Worm (Caenorhabditis elegans): ENCODE data around the gene cyp-35B3.
A peak's percentile ranks its signal among the peaks of the same experiment; 100 is the strongest.

The cyp-35B3 gene

DNA sequence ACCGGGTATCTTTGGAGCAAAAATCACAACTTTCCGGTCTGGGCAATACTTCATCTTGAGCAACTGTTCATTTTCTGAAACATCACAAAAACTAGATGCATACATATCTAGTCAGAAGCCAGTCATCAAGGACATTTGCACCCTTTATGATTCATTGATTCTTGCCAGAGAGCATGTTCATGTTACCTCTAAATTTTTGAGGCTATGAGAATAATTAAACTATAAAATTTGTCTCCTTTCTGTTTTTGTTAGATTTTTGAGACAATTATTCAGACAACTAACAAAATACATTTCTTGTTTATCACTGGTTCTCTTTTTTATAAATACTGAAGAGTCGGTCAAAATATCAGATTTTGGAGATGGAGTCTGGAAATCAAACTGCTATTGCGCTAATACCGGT, 28.7 kb upstream of the cyp-35B3 start, which contains the start of gene srx-67:
Gene srx-67 (plus strand): TSS at position 301 of the 400 bp plus-strand sequence.
- TF ChIP-seq Y53G8AR.9 (GFP tag; conservative IDR thresholded peaks at IDR 0.05) (no peak), egl-44 (GFP tag; IDR thresholded peaks at IDR 0.05) (no peak), C17E4.6 (GFP tag; IDR thresholded peaks at IDR 0.05) (no peak), ceh-27 (GFP tag; optimal IDR thresholded peaks at IDR 0.05) (no peak), sdz-38 (tag; optimal IDR thresholded peaks at IDR 0.05) (no peak)

DNA sequence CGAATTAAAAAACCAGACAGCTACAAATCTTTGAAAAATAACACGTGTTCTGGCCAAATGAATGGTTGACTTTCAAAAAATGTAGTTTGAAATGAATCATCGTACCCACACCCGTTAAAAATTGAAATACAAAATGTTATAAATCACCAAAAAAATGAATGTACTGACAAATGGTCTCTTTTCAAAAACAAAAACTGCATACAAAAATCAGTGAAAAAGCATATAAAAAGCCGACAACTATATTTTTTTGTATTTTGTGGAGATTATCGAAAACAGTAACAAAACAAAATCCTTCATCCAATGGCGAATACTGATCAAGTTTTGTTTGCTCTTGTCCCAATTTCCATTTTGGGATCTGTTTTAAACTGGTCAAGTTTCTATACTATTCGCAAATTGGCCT, 25.9 kb upstream of the cyp-35B3 start, which contains the start of gene srx-66:
Gene srx-66 (plus strand): TSS at position 301 of the 400 bp plus-strand sequence.
- TF ChIP-seq lin-26 (GFP tag; IDR thresholded peaks at IDR 0.05) (no peak), attf-5 (GFP tag; optimal IDR thresholded peaks at IDR 0.05) (no peak), dpff-1 (tag; optimal IDR thresholded peaks at IDR 0.05) (no peak), athp-1 (tag; optimal IDR thresholded peaks at IDR 0.05) (no peak), nhr-80 (tag; optimal IDR thresholded peaks at IDR 0.05) (no peak), lir-1 (GFP tag; conservative IDR thresholded peaks at IDR 0.05) (no peak), die-1 (tag; optimal IDR thresholded peaks at IDR 0.05) (no peak), nhr-179 (tag; optimal IDR thresholded peaks at IDR 0.05) (no peak), hmg-20 (GFP tag; IDR thresholded peaks at IDR 0.05) (no peak), atf-7 (tag; optimal IDR thresholded peaks at IDR 0.05) (no peak), ztf-28 (GFP tag; IDR thresholded peaks at IDR 0.05) (no peak), unc-62 (GFP tag; optimal IDR thresholded peaks at IDR 0.05) (no peak)

DNA sequence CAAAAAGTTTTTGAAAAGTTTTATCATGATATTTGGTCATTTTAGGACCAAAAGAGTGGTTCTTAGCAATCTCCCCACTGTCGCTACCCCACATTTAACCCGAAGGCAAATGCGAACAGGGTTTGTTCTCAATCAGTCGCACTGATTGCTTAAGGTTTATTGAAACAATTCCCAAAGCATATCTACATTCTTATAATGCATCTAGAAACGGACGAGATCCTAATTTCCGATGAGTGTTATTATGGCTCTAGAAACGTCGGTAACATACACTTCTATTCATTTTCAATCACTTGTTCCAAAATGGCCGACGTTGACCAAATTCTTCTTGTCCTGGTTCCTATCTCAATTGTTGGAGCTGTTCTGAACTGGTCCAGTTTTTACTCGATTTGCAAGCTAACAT, 23.5 kb upstream of the cyp-35B3 start, which contains the start of gene srx-65:
Gene srx-65 (plus strand): TSS at position 301 of the 400 bp plus-strand sequence.
- TF ChIP-seq F22D6.2 (tag; optimal IDR thresholded peaks at IDR 0.05) (no peak), mxl-1 (tag; optimal IDR thresholded peaks at IDR 0.05) (no peak), nhr-90 (tag; optimal IDR thresholded peaks at IDR 0.05) (no peak), lir-1 (GFP tag; conservative IDR thresholded peaks at IDR 0.05) (no peak), tbx-9 (tag; optimal IDR thresholded peaks at IDR 0.05; ENCODE audit: borderline replicate concordance) (no peak), unc-130 (GFP tag; optimal IDR thresholded peaks at IDR 0.05) (no peak), egrh-3 (GFP tag; IDR thresholded peaks at IDR 0.05) (no peak), nhr-27 (tag; optimal IDR thresholded peaks at IDR 0.05) (no peak)

DNA sequence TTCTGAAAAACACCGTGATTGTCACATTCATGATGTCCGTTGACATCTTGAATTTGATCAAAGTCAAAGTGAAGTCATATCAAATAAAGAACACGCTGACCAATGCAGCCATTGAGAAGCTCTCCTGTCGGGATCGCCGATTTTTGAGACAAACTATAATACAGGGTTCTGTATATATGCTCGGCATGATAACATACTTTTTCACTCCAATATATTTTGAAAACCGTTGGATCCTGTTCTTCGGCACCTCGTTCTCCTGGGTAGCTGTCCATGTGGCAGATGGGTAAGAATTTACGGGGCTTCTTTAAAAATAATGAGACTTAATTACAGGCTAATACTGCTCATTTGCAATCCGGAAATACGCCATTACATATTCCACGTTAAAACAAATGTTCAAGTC, 22.6 kb upstream of the cyp-35B3 start:
- TF ChIP-seq xnd-1 (tag; optimal IDR thresholded peaks at IDR 0.05), result no peak
- no peak for TF ChIP-seq ztf-28 (GFP tag; IDR thresholded peaks at IDR 0.05)
- no peak for TF ChIP-seq nhr-90 (tag; optimal IDR thresholded peaks at IDR 0.05)
- 0 out of 2 replicates have a peak, but pooled peaks have one; percentile 45 for TF ChIP-seq madf-3 (GFP tag; IDR thresholded peaks at IDR 0.05)
- TF ChIP-seq F49E8.2 (tag; optimal IDR thresholded peaks at IDR 0.05; ENCODE audit: insufficient read depth), result no peak

DNA sequence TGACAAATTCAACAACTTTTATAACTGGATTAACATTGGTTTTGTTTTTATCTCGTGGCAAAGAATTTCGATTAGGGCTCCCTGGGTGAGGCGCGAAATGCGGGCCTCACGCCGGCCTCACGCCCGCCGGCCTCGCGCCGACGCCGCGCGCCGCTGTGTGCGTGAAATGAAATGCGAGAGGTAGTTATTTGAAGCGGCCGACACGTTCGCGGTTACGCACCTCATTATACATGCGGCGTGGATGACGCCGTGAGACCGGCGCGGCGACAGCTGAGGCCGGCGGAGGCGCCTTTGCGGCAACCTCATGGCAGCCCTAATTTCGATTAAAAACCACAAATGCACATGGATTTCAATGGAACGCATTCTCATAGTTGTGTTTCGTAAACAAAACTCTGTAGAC, 17.6 kb upstream of the cyp-35B3 start:
- TF ChIP-seq F33H1.4 (GFP tag; IDR thresholded peaks at IDR 0.05) (no peak), hrde-1 (tag; optimal IDR thresholded peaks at IDR 0.05; ENCODE audit: borderline replicate concordance) (no peak), rec-8 (tag; optimal IDR thresholded peaks at IDR 0.05) (no peak), hmg-1.2 (GFP tag; IDR thresholded peaks at IDR 0.05) (peak; percentile 57), snpc-4 (GFP tag; optimal IDR thresholded peaks at IDR 0.05) (no peak), snpc-4 (tag; optimal IDR thresholded peaks at IDR 0.05) (peak in 2 of 4 experiments; percentile 74 to 84), xnd-1 (tag; optimal IDR thresholded peaks at IDR 0.05) (no peak), nhr-120 (GFP tag; IDR thresholded peaks at IDR 0.05) (0 out of 2 replicates have a peak, but pooled peaks have one; percentile 43), egl-18 (GFP tag; IDR thresholded peaks at IDR 0.05) (0 out of 2 replicates have a peak, but pooled peaks have one; percentile 30), F37B4.10 (GFP tag; IDR thresholded peaks at IDR 0.05) (0 out of 2 replicates have a peak, but pooled peaks have one; percentile 78)
